Fruit fly (Drosophila melanogaster) whole organism, adult: ENCODE data around the gene Neu2.

Experiments
- CG1620 ChIP-seq: fragments of 200-800 bp; sonication (Bioruptor generic); optimal IDR thresholded peaks from 2 replicates; lab custom pipeline; 2016; ENCODE audit warnings: missing biosample characterization, missing genetic modification characterization
- CG33017 ChIP-seq: fragments of 200-800 bp; sonication (Bioruptor generic); optimal IDR thresholded peaks from 2 replicates; lab custom pipeline; 2018; ENCODE audit warnings: missing biosample characterization, mild to moderate bottlenecking, missing genetic modification characterization, moderate library complexity
- CG5204 ChIP-seq: fragments of 200-800 bp; sonication (Bioruptor generic); optimal IDR thresholded peaks from 2 replicates; lab custom pipeline; 2016; ENCODE audit warnings: missing biosample characterization, missing genetic modification characterization
- CG7045 ChIP-seq: fragments of 200-800 bp; sonication (Bioruptor generic); optimal IDR thresholded peaks from 2 replicates; lab custom pipeline; 2017; ENCODE audit warnings: missing biosample characterization, mild to moderate bottlenecking, missing genetic modification characterization
- Crg-1 ChIP-seq: fragments of 200-800 bp; sonication (Bioruptor generic); optimal IDR thresholded peaks from 2 replicates; lab custom pipeline; 2016; ENCODE audit warnings: missing biosample characterization, missing genetic modification characterization
- Hr96 ChIP-seq: fragments of 200-800 bp; sonication (Bioruptor generic); optimal IDR thresholded peaks from 2 replicates; lab custom pipeline; 2016; ENCODE audit warnings: missing biosample characterization, missing genetic modification characterization
- bab1 ChIP-seq: fragments of 200-800 bp; sonication (Bioruptor generic); optimal IDR thresholded peaks from 3 replicates; lab custom pipeline; 2019; ENCODE audit warnings: missing biosample characterization, mild to moderate bottlenecking, missing genetic modification characterization, moderate library complexity
- kay ChIP-seq: fragments of 200-800 bp; sonication (Bioruptor generic); peaks from one replicate; lab custom pipeline; 2016; ENCODE audit warnings: missing biosample characterization, missing genetic modification characterization, borderline replicate concordance
- pad ChIP-seq: fragments of 200-800 bp; sonication (Bioruptor generic); optimal IDR thresholded peaks from 3 replicates; lab custom pipeline; 2017; ENCODE audit warnings: missing biosample characterization, missing genetic modification characterization, mild to moderate bottlenecking, moderate library complexity, missing genetic modification reagents

dm6 chr3L:21450486-21450885, 39.9 kb downstream of the Neu2 start:
- TF ChIP-seq CG33017 (tag; lab: Kevin White, UChicago) (no peak), kay (GFP tag; lab: Kevin White, UChicago) (no peak), bab1 (GFP tag; lab: Kevin White, UChicago) (no peak), pad (no peak), Hr96 (GFP tag; lab: Kevin White, UChicago) (no peak), Crg-1 (no peak), CG5204 (no peak), CG1620 (no peak), CG7045 (GFP tag; lab: Kevin White, UChicago) (no peak)
